Worm (Caenorhabditis elegans) whole organism, L4 larva: ENCODE data around the gene hmg-11.

Source experiments
- D1046.2 ChIP-seq: fragments of 200-800 bp; sonication (Bioruptor generic); IDR thresholded peaks from 2 replicates; pipeline ENCODE4 v1.3.6; 2022; ENCODE audit warnings: missing genetic modification characterization, missing compliant biosample characterization
- F44E2.7 ChIP-seq: fragments of 200-800 bp; sonication (Bioruptor generic); IDR thresholded peaks from 2 replicates; pipeline ENCODE4 v2.1.2; 2022; ENCODE audit warnings: missing genetic modification characterization, missing compliant biosample characterization
- Y5F2A.4 ChIP-seq: fragments of 200-800 bp; sonication (Bioruptor generic); optimal IDR thresholded peaks from 2 replicates; lab custom pipeline; 2018; ENCODE audit warnings: mild to moderate bottlenecking, missing genetic modification characterization, missing compliant biosample characterization
- Y75B8A.6 ChIP-seq: fragments of 200-800 bp; sonication (Bioruptor generic); IDR thresholded peaks from 2 replicates; pipeline ENCODE4 v1.3.6; 2022; ENCODE audit warnings: missing genetic modification reagents, missing genetic modification characterization, missing compliant biosample characterization
- ZK546.5 ChIP-seq, 2 experiments: sonication (generic microtip); optimal IDR thresholded peaks; 2 replicates each; lab custom pipeline; 2017; ENCODE audit warnings: missing biosample characterization in 2 of 2, missing genetic modification characterization in 2 of 2
- aha-1 ChIP-seq: fragments of 150-350 bp; peaks from one replicate; lab custom pipeline; 2014; ENCODE audit warnings: missing biosample characterization, missing genetic modification characterization
- cey-2 ChIP-seq: sonication (generic microtip); optimal IDR thresholded peaks from 3 replicates; lab custom pipeline; 2017; ENCODE audit warnings: missing genetic modification characterization, mild to moderate bottlenecking, missing compliant biosample characterization, antibody characterized with exemption, borderline replicate concordance; ENCODE audit not compliant: insufficient read depth
- daf-16 ChIP-seq, 3 experiments: sonication (generic microtip); optimal IDR thresholded peaks; 2 replicates each; lab custom pipeline; 2016 to 2017; ENCODE audit warnings: missing genetic modification characterization in 3 of 3, missing genetic modification reagents in 3 of 3, mild to moderate bottlenecking in 2 of 3, missing compliant biosample characterization in 2 of 3, missing biosample characterization in 1 of 3, moderate library complexity in 1 of 3
- dmd-6 ChIP-seq: fragments of 200-800 bp; sonication (Bioruptor generic); IDR thresholded peaks from 2 replicates; pipeline ENCODE4 v1.3.6; 2022; ENCODE audit warnings: missing genetic modification reagents, missing genetic modification characterization, missing compliant biosample characterization
- dmd-8 ChIP-seq: fragments of 200-800 bp; sonication (Bioruptor generic); IDR thresholded peaks from 2 replicates; pipeline ENCODE4 v1.3.6; 2022; ENCODE audit warnings: missing genetic modification characterization, missing compliant biosample characterization
- dmd-9 ChIP-seq: fragments of 200-800 bp; sonication (Bioruptor generic); IDR thresholded peaks from 2 replicates; pipeline ENCODE4 v1.3.6; 2022; ENCODE audit warnings: missing genetic modification reagents, missing genetic modification characterization, missing compliant biosample characterization
- dve-1 ChIP-seq: sonication (generic microtip); optimal IDR thresholded peaks from 2 replicates; lab custom pipeline; 2017; ENCODE audit warnings: antibody characterized with exemption, mild to moderate bottlenecking, missing genetic modification characterization, missing compliant biosample characterization; ENCODE audit not compliant: insufficient read depth
- egl-27 ChIP-seq: sonication (generic microtip); optimal IDR thresholded peaks from 3 replicates; lab custom pipeline; 2017; ENCODE audit warnings: missing biosample characterization, missing genetic modification reagents, missing genetic modification characterization
- hlh-11 ChIP-seq: fragments of 200-800 bp; sonication (Bioruptor generic); optimal IDR thresholded peaks from 2 replicates; lab custom pipeline; 2018; ENCODE audit warnings: mild to moderate bottlenecking, missing genetic modification characterization, missing compliant biosample characterization
- hmg-1.1 ChIP-seq: fragments of 200-800 bp; sonication (Bioruptor generic); IDR thresholded peaks from 2 replicates; pipeline ENCODE4 v1.3.6; 2022; ENCODE audit warnings: missing genetic modification reagents, missing genetic modification characterization, missing compliant biosample characterization
- jun-1 ChIP-seq: fragments of 150-350 bp; optimal IDR thresholded peaks from 2 replicates; lab custom pipeline; 2014; ENCODE audit warnings: missing biosample characterization, missing genetic modification reagents, missing genetic modification characterization
- lin-1 ChIP-seq: fragments of 200-800 bp; sonication (Bioruptor generic); IDR thresholded peaks from 2 replicates; pipeline ENCODE4 v1.3.6; 2022; ENCODE audit warnings: missing genetic modification reagents, missing genetic modification characterization, missing compliant biosample characterization
- lin-38 ChIP-seq: fragments of 200-800 bp; sonication (Bioruptor generic); IDR thresholded peaks from 2 replicates; pipeline ENCODE4 v1.3.6; 2022; ENCODE audit warnings: missing genetic modification reagents, missing genetic modification characterization, missing compliant biosample characterization
- lsy-2 ChIP-seq, 2 experiments: fragments of 150-350 bp in 1 of 2; sonication (generic microtip) in 1 of 2; optimal IDR thresholded peaks; 2 replicates each; lab custom pipeline; 2014 to 2017; ENCODE audit warnings: missing biosample characterization in 2 of 2, missing genetic modification characterization in 2 of 2
- madf-5 ChIP-seq, 2 experiments: fragments of 200-800 bp; sonication (Bioruptor generic); IDR thresholded peaks; 2 replicates each; pipeline ENCODE4 v1.3.6; 2022; ENCODE audit warnings: missing compliant biosample characterization in 2 of 2, missing genetic modification characterization in 2 of 2
- mdt-29 ChIP-seq: fragments of 200-800 bp; sonication (Bioruptor generic); IDR thresholded peaks from 2 replicates; pipeline ENCODE4 v1.3.6; 2022; ENCODE audit warnings: missing genetic modification reagents, missing genetic modification characterization, missing compliant biosample characterization
- mep-1 ChIP-seq: fragments of 150-350 bp; sonication (generic microtip); optimal IDR thresholded peaks from 3 replicates; lab custom pipeline; 2014; ENCODE audit warnings: missing biosample characterization, missing genetic modification characterization
- mxl-2 ChIP-seq: fragments of 200-800 bp; sonication (Bioruptor generic); conservative IDR thresholded peaks from 2 replicates; pipeline ENCODE4 v1.3.6; 2022; ENCODE audit warnings: missing genetic modification reagents, missing genetic modification characterization, missing compliant biosample characterization
- mxl-3 ChIP-seq: fragments of 200-800 bp; sonication (Bioruptor generic); optimal IDR thresholded peaks from 2 replicates; lab custom pipeline; 2018; ENCODE audit warnings: mild to moderate bottlenecking, missing genetic modification characterization, missing compliant biosample characterization
- nhr-10 ChIP-seq: fragments of 150-350 bp; optimal IDR thresholded peaks from 2 replicates; lab custom pipeline; 2014; ENCODE audit warnings: missing biosample characterization, missing genetic modification characterization
- nhr-237 ChIP-seq: sonication (generic microtip); optimal IDR thresholded peaks from 2 replicates; lab custom pipeline; 2017; ENCODE audit warnings: missing biosample characterization, missing genetic modification characterization
- nhr-28 ChIP-seq: fragments of 150-350 bp; optimal IDR thresholded peaks from 2 replicates; lab custom pipeline; 2014; ENCODE audit warnings: missing biosample characterization, missing genetic modification characterization
- nhr-48 ChIP-seq: sonication (generic microtip); optimal IDR thresholded peaks from 2 replicates; lab custom pipeline; 2016; ENCODE audit warnings: mild to moderate bottlenecking, missing genetic modification characterization, missing compliant biosample characterization
- nhr-6 ChIP-seq: fragments of 150-350 bp; optimal IDR thresholded peaks from 2 replicates; lab custom pipeline; 2014; ENCODE audit warnings: missing biosample characterization, missing genetic modification characterization
- nhr-77 ChIP-seq: fragments of 150-350 bp; optimal IDR thresholded peaks from 2 replicates; lab custom pipeline; 2014; ENCODE audit warnings: missing biosample characterization, missing genetic modification characterization
- php-3 ChIP-seq: fragments of 200-800 bp; sonication (Bioruptor generic); IDR thresholded peaks from 2 replicates; pipeline ENCODE4 v1.3.6; 2022; ENCODE audit warnings: missing genetic modification reagents, missing genetic modification characterization, missing compliant biosample characterization
- pqm-1 ChIP-seq: sonication (generic microtip); optimal IDR thresholded peaks from 2 replicates; lab custom pipeline; 2017; ENCODE audit warnings: missing biosample characterization, missing genetic modification characterization
- rbr-2 ChIP-seq: sonication (generic microtip); optimal IDR thresholded peaks from 2 replicates; lab custom pipeline; 2016; ENCODE audit warnings: missing genotype, missing genetic modification characterization, missing compliant biosample characterization
- saeg-2 ChIP-seq: fragments of 200-800 bp; sonication (Bioruptor generic); IDR thresholded peaks from 2 replicates; pipeline ENCODE4 v1.3.6; 2022; ENCODE audit warnings: missing genetic modification reagents, missing genetic modification characterization, missing compliant biosample characterization
- set-16 ChIP-seq: fragments of 200-800 bp; sonication (Bioruptor generic); IDR thresholded peaks from 2 replicates; pipeline ENCODE4 v1.3.6; 2022; ENCODE audit warnings: missing genetic modification reagents, missing genetic modification characterization, missing compliant biosample characterization
- spr-1 ChIP-seq: sonication (generic microtip); optimal IDR thresholded peaks from 2 replicates; lab custom pipeline; 2016; ENCODE audit warnings: mild to moderate bottlenecking, missing genetic modification characterization, missing compliant biosample characterization
- spr-3 ChIP-seq: fragments of 200-800 bp; sonication (Bioruptor generic); optimal IDR thresholded peaks from 2 replicates; lab custom pipeline; 2018; ENCODE audit warnings: mild to moderate bottlenecking, missing genetic modification characterization, missing compliant biosample characterization
- vab-7 ChIP-seq: fragments of 200-800 bp; sonication (Bioruptor generic); IDR thresholded peaks from 2 replicates; pipeline ENCODE4 v1.3.6; 2022; ENCODE audit warnings: missing genetic modification reagents, missing genetic modification characterization, missing compliant biosample characterization
- ztf-11 ChIP-seq: fragments of 150-350 bp; optimal IDR thresholded peaks from 2 replicates; lab custom pipeline; 2014; ENCODE audit warnings: missing biosample characterization, missing genetic modification characterization

Gene hmg-11

DNA sequence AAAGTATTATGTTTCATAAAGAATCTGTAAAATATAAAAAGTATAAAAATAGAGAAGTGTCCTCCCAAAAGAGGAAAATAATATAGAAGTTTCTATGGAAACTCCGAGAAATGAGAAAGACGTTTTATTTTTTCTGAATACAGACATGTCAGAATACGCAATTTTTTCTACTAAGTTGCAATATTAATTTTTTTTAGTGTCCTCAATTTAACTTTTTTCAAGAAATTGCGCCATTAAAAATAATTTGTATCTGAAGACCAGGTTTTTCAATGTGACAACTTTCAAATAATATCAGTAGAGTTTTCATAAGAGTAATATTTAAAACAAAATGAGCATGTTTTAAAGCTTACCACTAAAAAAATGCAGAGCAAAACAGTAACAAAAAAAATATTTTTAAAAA, 5.3 kb upstream of the hmg-11 start, which contains the start of gene fut-5:
Gene fut-5 (minus strand): TSS at position 101 of the 400 bp plus-strand sequence.
- TF ChIP-seq dmd-8 (GFP tag; lab: Robert Waterston, UW) (no peak), aha-1 (tag; lab: Kevin White, UChicago) (peak; percentile 0), hmg-1.1 (GFP tag; lab: Robert Waterston, UW) (no peak), lin-38 (GFP tag; lab: Robert Waterston, UW) (no peak)

ce11 chrII:4671692-4672091, 1.2 kb upstream of the hmg-11 start, which contains the start of gene T05A7.6:
T05A7.6 (minus strand) TSS chrII:4671792.
- no peak for TF ChIP-seq saeg-2
- no peak for TF ChIP-seq ZK546.5 (tag; optimal IDR thresholded peaks at IDR 0.05; lab: Kevin White, UChicago)
- no peak for TF ChIP-seq nhr-28 (tag; lab: Kevin White, UChicago)
- no peak for TF ChIP-seq pqm-1 (tag; lab: Kevin White, UChicago)
- no peak for TF ChIP-seq D1046.2 (GFP tag; lab: Robert Waterston, UW)
- no peak for TF ChIP-seq mep-1
- TF ChIP-seq vab-7 (GFP tag; lab: Robert Waterston, UW) = no peak
- no peak for TF ChIP-seq Y75B8A.6 (GFP tag; lab: Robert Waterston, UW)
- no peak for TF ChIP-seq set-16 (GFP tag; lab: Robert Waterston, UW)
- no peak for TF ChIP-seq nhr-237 (tag; lab: Kevin White, UChicago)
- no peak for TF ChIP-seq spr-3 (GFP tag; lab: Kevin White, UChicago)
- TF ChIP-seq mxl-3 = no peak
- TF ChIP-seq F44E2.7 (GFP tag; lab: Robert Waterston, UW) = no peak
- no peak for TF ChIP-seq php-3 (GFP tag; lab: Robert Waterston, UW)
- TF ChIP-seq ztf-11 (tag; lab: Kevin White, UChicago) = no peak
- TF ChIP-seq egl-27 = no peak
- no peak for TF ChIP-seq rbr-2

DNA sequence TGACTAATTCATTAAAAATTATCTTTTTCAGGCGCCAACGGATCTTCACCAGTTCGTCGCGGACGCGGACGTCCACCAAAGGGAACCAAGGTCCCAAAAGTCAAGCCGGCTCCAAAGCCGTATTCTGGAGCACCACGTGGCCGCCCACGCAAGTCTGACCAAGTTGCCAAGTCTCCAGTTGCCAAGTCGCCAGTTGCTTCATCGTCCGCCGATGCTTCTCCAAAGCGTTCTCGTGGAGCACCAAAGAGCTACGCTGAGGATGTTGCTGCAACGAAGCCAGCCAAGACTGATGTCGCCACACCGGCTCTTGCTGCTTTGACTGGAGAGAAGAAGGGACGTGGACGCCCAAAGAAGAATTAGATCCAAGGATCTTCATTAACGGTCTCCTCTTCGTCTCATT, 357 bp downstream of the hmg-11 start:
- TF ChIP-seq cey-2 (tag; lab: Kevin White, UChicago) = no peak
- TF ChIP-seq nhr-237 (tag; lab: Kevin White, UChicago) = no peak
- TF ChIP-seq nhr-6 (tag; lab: Kevin White, UChicago) = no peak
- TF ChIP-seq spr-1 (tag; lab: Kevin White, UChicago) = no peak
- no peak for TF ChIP-seq nhr-10
- no peak for TF ChIP-seq mep-1
- TF ChIP-seq dmd-9 (GFP tag; lab: Robert Waterston, UW) = no peak
- TF ChIP-seq set-16 (GFP tag; lab: Robert Waterston, UW) = peak; percentile 72
- no peak for TF ChIP-seq madf-5 (GFP tag; IDR thresholded peaks at IDR 0.05; lab: Robert Waterston, UW)
- no peak for TF ChIP-seq dmd-8 (GFP tag; lab: Robert Waterston, UW)
- TF ChIP-seq mdt-29 (GFP tag; lab: Robert Waterston, UW) = no peak
- TF ChIP-seq mxl-2 (GFP tag; lab: Robert Waterston, UW) = 0 out of 2 replicates have a peak, but pooled peaks have one; percentile 2
- TF ChIP-seq jun-1 (tag; lab: Kevin White, UChicago) = no peak
- TF ChIP-seq spr-3 (GFP tag; lab: Kevin White, UChicago) = no peak

ce11 chrII:4673670-4674069, 785 bp downstream of the hmg-11 start:
- no peak for TF ChIP-seq Y5F2A.4 (GFP tag; lab: Kevin White, UChicago)
- TF ChIP-seq, all 104 proteins: peak for 0

- TF ChIP-seq nhr-48 = peak; percentile 21
- no peak for TF ChIP-seq dve-1 (tag; lab: Kevin White, UChicago)
- TF ChIP-seq nhr-77 (tag; lab: Kevin White, UChicago) = peak; percentile 45
- TF ChIP-seq hlh-11 (tag; lab: Kevin White, UChicago) = peak; percentile 27
- peak in 1 of 2 experiments; percentile 11 for TF ChIP-seq lsy-2 (tag; optimal IDR thresholded peaks at IDR 0.05; lab: Kevin White, UChicago)
- TF ChIP-seq nhr-28 (tag; lab: Kevin White, UChicago) = peak; percentile 84
- no peak for TF ChIP-seq dmd-8 (GFP tag; lab: Robert Waterston, UW)
- peak; percentile 70 for TF ChIP-seq dmd-6 (GFP tag; lab: Robert Waterston, UW)
- peak; percentile 98 for TF ChIP-seq pqm-1 (tag; lab: Kevin White, UChicago)
- no peak for TF ChIP-seq daf-16 (GFP tag; optimal IDR thresholded peaks at IDR 0.05; lab: Kevin White, UChicago)
- peak; percentile 66 for TF ChIP-seq daf-16 (tag; optimal IDR thresholded peaks at IDR 0.05; lab: Kevin White, UChicago)
- TF ChIP-seq lin-1 (GFP tag; lab: Robert Waterston, UW) = 0 out of 2 replicates have a peak, but pooled peaks have one; percentile 42
- no peak for TF ChIP-seq mdt-29 (GFP tag; lab: Robert Waterston, UW)
These were observed 1.3 kb downstream of the hmg-11 start for ce11 chrII:4674188-4674587.
